Worm (Caenorhabditis elegans) whole organism, L4 larva: ENCODE results near the gene samp-1.

Experiments
- mep-1 ChIP-seq: fragments of 150-350 bp; sonication (generic microtip); optimal IDR thresholded peaks from 3 replicates; lab custom pipeline; 2014; ENCODE audit warnings: missing biosample characterization, missing genetic modification characterization
- skn-1 ChIP-seq: fragments of 150-350 bp; optimal IDR thresholded peaks from 2 replicates; lab custom pipeline; 2014; ENCODE audit warnings: missing biosample characterization, missing genetic modification characterization
- ztf-7 ChIP-seq: fragments of 150-350 bp; optimal IDR thresholded peaks from 2 replicates; lab custom pipeline; 2014; ENCODE audit warnings: missing biosample characterization, missing genetic modification characterization

ce11 chrII:11302591-11302990 lies at the start of gene samp-1:
- no peak for TF ChIP-seq mep-1 (tag; lab: Kevin White, UChicago)
- no peak for TF ChIP-seq skn-1
- TF ChIP-seq ztf-7 (tag; lab: Kevin White, UChicago): no peak
